Fruit fly (Drosophila melanogaster): ENCODE measurements around the gene CycY.

Gene CycY

DNA sequence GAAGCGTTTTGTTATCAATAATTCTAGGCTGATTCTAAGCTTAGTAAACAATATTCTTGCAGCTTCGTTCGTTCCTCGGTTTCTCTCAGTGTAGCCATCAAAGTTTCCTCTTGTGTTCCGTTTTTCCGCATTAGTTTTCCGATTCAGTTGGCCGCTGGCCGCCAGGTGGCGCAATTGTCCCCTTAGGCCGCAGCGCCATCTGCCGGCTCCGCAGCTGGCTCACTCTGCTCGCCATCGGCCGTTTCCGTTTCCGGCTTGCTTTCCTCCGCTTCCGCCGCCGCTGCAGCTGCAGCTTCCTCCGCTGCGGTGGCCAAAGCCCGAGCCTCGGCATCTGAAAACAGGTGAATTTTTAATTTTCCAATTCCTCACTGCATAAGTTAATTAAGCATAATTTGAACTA, 2.8 kb upstream of the CycY start (continued):
- TF ChIP-seq Fer3 (tag; optimal IDR thresholded peaks at IDR 0.05) (peak; percentile 89), tup (GFP tag; optimal IDR thresholded peaks at IDR 0.05) (peak; percentile 74), CG9609 (GFP tag; optimal IDR thresholded peaks at IDR 0.05) (peak; percentile 93), NC2β (GFP tag; optimal IDR thresholded peaks at IDR 0.05) (peak; percentile 98), pho (GFP tag; optimal IDR thresholded peaks at IDR 0.05) (peak; percentile 69), stwl (tag; optimal IDR thresholded peaks at IDR 0.05) (peak; percentile 98), CG8089 (GFP tag; optimal IDR thresholded peaks at IDR 0.05) (peak; percentile 98), CG14965 (GFP tag; optimal IDR thresholded peaks at IDR 0.05; ENCODE audit: borderline replicate concordance) (peak; percentile 97), CG12219 (GFP tag; optimal IDR thresholded peaks at IDR 0.05) (peak; percentile 96), h (optimal IDR thresholded peaks at IDR 0.05) (peak; percentile 52), nerfin-2 (GFP tag; IDR thresholded peaks at IDR 0.05; ENCODE audit: partially characterized antibody) (no peak), CG4730 (GFP tag; IDR thresholded peaks at IDR 0.05) (peak; percentile 85), HmgZ (tag; optimal IDR thresholded peaks at IDR 0.05) (peak; percentile 58), H2.0 (GFP tag; IDR thresholded peaks at IDR 0.05) (peak; percentile 87), Asciz (GFP tag; optimal IDR thresholded peaks at IDR 0.05) (peak; percentile 97), ac (GFP tag; optimal IDR thresholded peaks at IDR 0.05) (peak; percentile 99), Lhr (GFP tag; optimal IDR thresholded peaks at IDR 0.05) (peak; percentile 97), CG12104 (GFP tag; optimal IDR thresholded peaks at IDR 0.05) (peak; percentile 89), Drgx (GFP tag; IDR thresholded peaks at IDR 0.05) (peak; percentile 31; the same call in 1 of the 2 replicates), Ssrp (tag; optimal IDR thresholded peaks at IDR 0.05) (peak; percentile 81), CG11560 (tag; IDR thresholded peaks at IDR 0.05) (no peak; the same call in 1 of the 3 replicates), CG13775 (GFP tag; optimal IDR thresholded peaks at IDR 0.05) (peak; percentile 95), Hr51 (GFP tag; optimal IDR thresholded peaks at IDR 0.05) (peak; percentile 55 to 84), Ravus (GFP tag; IDR thresholded peaks at IDR 0.05) (peak; percentile 64), dimm (GFP tag; IDR thresholded peaks at IDR 0.05) (no peak; the same call in 1 of the 2 replicates), mirr (GFP tag; optimal IDR thresholded peaks at IDR 0.05) (peak; percentile 95), jigr1 (GFP tag; IDR thresholded peaks at IDR 0.05) (peak; percentile 62; the same call in 1 of the 3 replicates), dysf (GFP tag; IDR thresholded peaks at IDR 0.05) (peak; percentile 86), CG17385 (GFP tag; optimal IDR thresholded peaks at IDR 0.05) (peak; percentile 90), YL-1 (GFP tag; optimal IDR thresholded peaks at IDR 0.05) (peak; percentile 98), ato (GFP tag; IDR thresholded peaks at IDR 0.05; ENCODE audit: partially characterized antibody) (no peak), abd-A (tag; optimal IDR thresholded peaks at IDR 0.05) (peak; percentile 35), HHEX (GFP tag; optimal IDR thresholded peaks at IDR 0.05) (peak; percentile 97), onecut (GFP tag; IDR thresholded peaks at IDR 0.05) (peak; percentile 98), sr (GFP tag; IDR thresholded peaks at IDR 0.05) (peak; percentile 95; the same call in 2 of the 3 replicates), CG13894 (tag; optimal IDR thresholded peaks at IDR 0.05) (peak; percentile 70), pb (GFP tag; optimal IDR thresholded peaks at IDR 0.05) (peak; percentile 98), CG8478 (optimal IDR thresholded peaks at IDR 0.05) (no peak), tio (GFP tag; optimal IDR thresholded peaks at IDR 0.05) (peak; percentile 81), ab (GFP tag; optimal IDR thresholded peaks at IDR 0.05) (peak; percentile 38), CG42726 (GFP tag; IDR thresholded peaks at IDR 0.05; ENCODE audit: partially characterized antibody) (peak; percentile 50; the same call in 1 of the 2 replicates), NC2α (GFP tag; optimal IDR thresholded peaks at IDR 0.05) (peak; percentile 97), CG2875 (GFP tag; optimal IDR thresholded peaks at IDR 0.05) (peak; percentile 99), schlank (tag; optimal IDR thresholded peaks at IDR 0.05) (peak; percentile 87), CG2199 (GFP tag; IDR thresholded peaks at IDR 0.05) (peak; percentile 98), CG8944 (GFP tag; optimal IDR thresholded peaks at IDR 0.05) (peak; percentile 94), CG15269 (tag; optimal IDR thresholded peaks at IDR 0.05) (peak; percentile 82), CG4707 (GFP tag; optimal IDR thresholded peaks at IDR 0.05) (peak; percentile 96), CG10979 (tag; optimal IDR thresholded peaks at IDR 0.05) (peak; percentile 93), CG7987 (GFP tag; optimal IDR thresholded peaks at IDR 0.05) (peak; percentile 97)

All from whole organism, embryonic.